Worm (Caenorhabditis elegans) whole organism, L2 larva: ENCODE results near the gene twk-34.

Experiments used
- ZK546.5 ChIP-seq: sonication (generic microtip); optimal IDR thresholded peaks from 2 replicates; lab custom pipeline; 2017; ENCODE audit warnings: missing biosample characterization, missing genetic modification characterization
- aly-2 ChIP-seq: fragments of 150-350 bp; optimal IDR thresholded peaks from 2 replicates; lab custom pipeline; 2014; ENCODE audit warnings: missing biosample characterization, missing genetic modification characterization
- egl-27 ChIP-seq: sonication (generic microtip); optimal IDR thresholded peaks from 3 replicates; lab custom pipeline; 2017; ENCODE audit warnings: missing biosample characterization, missing genetic modification reagents, missing genetic modification characterization
- lin-13 ChIP-seq: fragments of 150-350 bp; optimal IDR thresholded peaks from 2 replicates; lab custom pipeline; 2014; ENCODE audit warnings: missing biosample characterization, missing genetic modification reagents, missing genetic modification characterization
- lin-39 ChIP-seq: fragments of 150-350 bp; optimal IDR thresholded peaks from 2 replicates; lab custom pipeline; 2014; ENCODE audit warnings: missing biosample characterization, missing genetic modification reagents, missing genetic modification characterization
- mdl-1 ChIP-seq, 2 experiments: fragments of 150-350 bp in 1 of 2; sonication (generic microtip) in 1 of 2; optimal IDR thresholded peaks; 2 replicates each; lab custom pipeline; 2017; ENCODE audit warnings: missing biosample characterization in 2 of 2, missing genetic modification characterization in 2 of 2
- nhr-10 ChIP-seq: sonication (generic microtip); optimal IDR thresholded peaks from 2 replicates; lab custom pipeline; 2017; ENCODE audit warnings: missing biosample characterization, missing genetic modification characterization
- nhr-11 ChIP-seq: fragments of 150-350 bp; optimal IDR thresholded peaks from 2 replicates; lab custom pipeline; 2014; ENCODE audit warnings: missing biosample characterization, missing genetic modification characterization
- nhr-77 ChIP-seq: fragments of 150-350 bp; optimal IDR thresholded peaks from 2 replicates; lab custom pipeline; 2014; ENCODE audit warnings: missing biosample characterization, missing genetic modification characterization

ce11 chrV:15664053-15664661, 40.6 kb upstream of the twk-34 start:
- TF ChIP-seq lin-39 = no peak
- TF ChIP-seq nhr-77 (tag; lab: Kevin White, UChicago) = no peak
- TF ChIP-seq lin-13 (GFP tag; lab: Kevin White, UChicago) = no peak
- TF ChIP-seq egl-27 (tag; lab: Kevin White, UChicago) = peak; percentile 5
- TF ChIP-seq ZK546.5 (tag; lab: Kevin White, UChicago) = no peak
- TF ChIP-seq mdl-1 (tag; optimal IDR thresholded peaks at IDR 0.05; lab: Kevin White, UChicago) = no peak
- no peak for TF ChIP-seq nhr-10 (tag; lab: Kevin White, UChicago)
- TF ChIP-seq nhr-11 = no peak
- no peak for TF ChIP-seq aly-2 (tag; lab: Kevin White, UChicago)
